In the genomic region with DNA sequence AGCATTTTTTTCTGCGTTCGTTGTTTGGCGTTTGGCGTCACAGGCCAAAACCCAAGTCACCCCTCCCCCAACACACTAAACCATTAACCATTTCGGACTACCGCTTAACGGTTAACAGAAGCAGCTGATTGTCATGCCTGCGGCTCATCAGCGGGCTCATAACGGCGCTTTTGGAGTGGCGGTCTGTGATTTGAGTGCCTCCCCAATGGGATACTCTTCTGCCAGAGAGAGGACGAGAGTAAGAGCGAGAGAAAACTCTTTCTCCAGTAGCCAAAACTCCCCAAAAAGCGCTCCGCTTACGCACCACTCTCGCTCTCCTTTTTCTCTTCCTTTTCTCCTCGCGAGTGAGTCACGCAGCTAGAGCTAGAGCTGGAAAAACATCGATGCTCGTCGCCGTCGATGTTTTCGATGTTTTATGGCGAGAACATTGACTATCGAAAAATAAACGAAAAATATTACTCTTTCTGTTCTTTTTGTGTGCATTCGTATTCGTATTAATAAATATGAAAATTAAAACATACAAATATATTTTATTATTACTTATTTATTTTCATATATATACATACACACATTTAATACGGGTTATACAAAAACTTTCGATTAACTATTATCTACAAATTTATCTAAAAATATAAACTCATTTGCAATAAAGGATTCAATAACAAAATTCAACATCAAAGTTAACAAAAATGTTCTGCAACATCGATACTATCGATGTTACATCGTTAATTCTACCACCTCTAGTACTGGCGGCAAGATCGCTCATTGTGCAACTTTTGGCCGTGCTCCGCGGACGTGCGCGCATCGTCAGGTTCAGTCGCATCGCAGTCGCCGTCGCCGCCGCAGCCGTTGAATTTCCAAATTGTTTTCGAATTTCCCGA, we compare ENCODE assay signal across 5 fruit fly cellular contexts.
TF ChIP-seq lines count a peak whose summit lies in the region.

TSS of gene Grip (plus strand) at position 763 of the 881 bp plus-strand sequence.

- TF ChIP-seq CTCF in whole organism, embryonic (GFP tag; optimal IDR thresholded peaks at IDR 0.05; lab: Kevin White, UChicago) = no peak

TF ChIP-seq in whole organism, adult, 20 proteins besides CTCF, POLR2A, EP300 and RAD21:
- peak; percentile 53 for TF ChIP-seq ovo (GFP tag; optimal IDR thresholded peaks at IDR 0.05; lab: Kevin White, UChicago)
- TF ChIP-seq CG7045 (GFP tag; optimal IDR thresholded peaks at IDR 0.05; lab: Kevin White, UChicago) = no peak
- peak; percentile 20 for TF ChIP-seq pad (GFP tag; optimal IDR thresholded peaks at IDR 0.05; lab: Kevin White, UChicago)

TF ChIP-seq in whole organism, embryonic, 481 proteins besides CTCF, POLR2A, EP300 and RAD21 (continues in another document):
- TF ChIP-seq CG4707 (GFP tag; optimal IDR thresholded peaks at IDR 0.05; lab: Kevin White, UChicago) (no peak), Ada2b (GFP tag; IDR thresholded peaks at IDR 0.05; lab: Robert Waterston, UW) (peak; percentile 5; the same call in 1 of the 2 replicates), Kr (GFP tag; optimal IDR thresholded peaks at IDR 0.05; lab: Kevin White, UChicago) (no peak), row (GFP tag; IDR thresholded peaks at IDR 0.05; lab: Robert Waterston, UW) (peak; percentile 72), sens (GFP tag; lab: Kevin White, UChicago) (peak; percentile 43), ro (GFP tag; IDR thresholded peaks at IDR 0.05; lab: Robert Waterston, UW) (no peak), sens-2 (GFP tag; IDR thresholded peaks at IDR 0.05; lab: Robert Waterston, UW) (no peak), org-1 (GFP tag; optimal IDR thresholded peaks at IDR 0.05; lab: Kevin White, UChicago) (no peak), CG7987 (GFP tag; optimal IDR thresholded peaks at IDR 0.05; lab: Kevin White, UChicago) (no peak), dpn (GFP tag; optimal IDR thresholded peaks at IDR 0.05; lab: Kevin White, UChicago) (peak; percentile 8 to 36), Ravus (GFP tag; IDR thresholded peaks at IDR 0.05; lab: Robert Waterston, UW) (no peak), CG17568 (GFP tag; optimal IDR thresholded peaks at IDR 0.05; lab: Kevin White, UChicago) (no peak), BtbVII (GFP tag; optimal IDR thresholded peaks at IDR 0.05; lab: Kevin White, UChicago) (no peak), CG18011 (GFP tag; optimal IDR thresholded peaks at IDR 0.05; lab: Kevin White, UChicago) (no peak), Spps (tag; optimal IDR thresholded peaks at IDR 0.05; lab: Kevin White, UChicago) (no peak), Blimp-1 (GFP tag; optimal IDR thresholded peaks at IDR 0.05; lab: Kevin White, UChicago) (peak; percentile 40), CG32772 (GFP tag; IDR thresholded peaks at IDR 0.05; lab: Robert Waterston, UW) (no peak), Sox100B (GFP tag; optimal IDR thresholded peaks at IDR 0.05; lab: Kevin White, UChicago) (peak; percentile 48), dmrt11E (tag; optimal IDR thresholded peaks at IDR 0.05; lab: Kevin White, UChicago) (peak; percentile 52), CG18619 (GFP tag; optimal IDR thresholded peaks at IDR 0.05; lab: Kevin White, UChicago) (no peak)

TF ChIP-seq in whole organism, prepupa, 60 proteins besides CTCF, POLR2A, EP300 and RAD21 (continues in another document):
- TF ChIP-seq CG6792 (GFP tag; optimal IDR thresholded peaks at IDR 0.05; lab: Kevin White, UChicago) = no peak
- TF ChIP-seq eg (GFP tag; IDR thresholded peaks at IDR 0.05; lab: Robert Waterston, UW) = 0 out of 3 replicates have a peak, but pooled peaks have one; percentile 21
- TF ChIP-seq Hr38 (GFP tag; optimal IDR thresholded peaks at IDR 0.05; lab: Kevin White, UChicago) = no peak
- peak; percentile 21 for TF ChIP-seq Hr4 (GFP tag; optimal IDR thresholded peaks at IDR 0.05; lab: Kevin White, UChicago)
- no peak for TF ChIP-seq topi (GFP tag; optimal IDR thresholded peaks at IDR 0.05; lab: Kevin White, UChicago)
- no peak for TF ChIP-seq Blimp-1 (GFP tag; optimal IDR thresholded peaks at IDR 0.05; lab: Kevin White, UChicago)
- TF ChIP-seq Met (GFP tag; optimal IDR thresholded peaks at IDR 0.05; lab: Kevin White, UChicago) = peak; percentile 4
- TF ChIP-seq Hr39 (GFP tag; optimal IDR thresholded peaks at IDR 0.05; lab: Kevin White, UChicago) = no peak
- peak; percentile 25 for TF ChIP-seq CG34406 (GFP tag; optimal IDR thresholded peaks at IDR 0.05; lab: Kevin White, UChicago)
- TF ChIP-seq Ets96B (tag; optimal IDR thresholded peaks at IDR 0.05; lab: Kevin White, UChicago) = peak; percentile 20
- TF ChIP-seq CG8319 (GFP tag; optimal IDR thresholded peaks at IDR 0.05; lab: Kevin White, UChicago) = no peak
- TF ChIP-seq CG15336 (GFP tag; IDR thresholded peaks at IDR 0.05; lab: Robert Waterston, UW) = peak; percentile 25
- peak; percentile 30 for TF ChIP-seq CG3032 (tag; optimal IDR thresholded peaks at IDR 0.05; lab: Kevin White, UChicago)
- TF ChIP-seq Smox (GFP tag; optimal IDR thresholded peaks at IDR 0.05; lab: Kevin White, UChicago) = no peak
- TF ChIP-seq fd85E (GFP tag; optimal IDR thresholded peaks at IDR 0.05; lab: Kevin White, UChicago) = no peak
- no peak for TF ChIP-seq CG6854 (GFP tag; optimal IDR thresholded peaks at IDR 0.05; lab: Kevin White, UChicago)
- no peak for TF ChIP-seq cyc (GFP tag; optimal IDR thresholded peaks at IDR 0.05; lab: Kevin White, UChicago)
- TF ChIP-seq CG8119 (GFP tag; IDR thresholded peaks at IDR 0.05; lab: Robert Waterston, UW) = no peak
- peak; percentile 7 for TF ChIP-seq OdsH (GFP tag; optimal IDR thresholded peaks at IDR 0.05; lab: Kevin White, UChicago)
- 0 out of 3 replicates have a peak, but pooled peaks have one; percentile 9 for TF ChIP-seq CG6163 (GFP tag; IDR thresholded peaks at IDR 0.05; lab: Robert Waterston, UW)

TF ChIP-seq in whole organism, pupa, 21 proteins besides CTCF, POLR2A, EP300 and RAD21:
- no peak for TF ChIP-seq CG10348 (GFP tag; IDR thresholded peaks at IDR 0.05; lab: Robert Waterston, UW)
- no peak for TF ChIP-seq fd96Ca (GFP tag; IDR thresholded peaks at IDR 0.05; lab: Robert Waterston, UW)
- TF ChIP-seq Pif1A (GFP tag; optimal IDR thresholded peaks at IDR 0.05; lab: Kevin White, UChicago) = no peak
- no peak for TF ChIP-seq CG9948 (tag; optimal IDR thresholded peaks at IDR 0.05; lab: Kevin White, UChicago)
- peak; percentile 11 for TF ChIP-seq Ets98B (GFP tag; IDR thresholded peaks at IDR 0.05; lab: Robert Waterston, UW)
- TF ChIP-seq CG14655 (GFP tag; optimal IDR thresholded peaks at IDR 0.05; lab: Kevin White, UChicago) = peak; percentile 47
- TF ChIP-seq gl (tag; optimal IDR thresholded peaks at IDR 0.05; lab: Kevin White, UChicago) = no peak
- TF ChIP-seq CG15710 (tag; optimal IDR thresholded peaks at IDR 0.05; lab: Kevin White, UChicago) = peak; percentile 8
- TF ChIP-seq CG32121 (GFP tag; IDR thresholded peaks at IDR 0.05; lab: Robert Waterston, UW) = no peak
- TF ChIP-seq CG17806 (tag; optimal IDR thresholded peaks at IDR 0.05; lab: Kevin White, UChicago) = no peak
- no peak for TF ChIP-seq CG12605 (GFP tag; IDR thresholded peaks at IDR 0.05; lab: Robert Waterston, UW)
- no peak for TF ChIP-seq Pif1B (GFP tag; optimal IDR thresholded peaks at IDR 0.05; lab: Kevin White, UChicago)
- TF ChIP-seq CG8159 (tag; optimal IDR thresholded peaks at IDR 0.05; lab: Kevin White, UChicago) = peak; percentile 16
- no peak for TF ChIP-seq EcR (GFP tag; optimal IDR thresholded peaks at IDR 0.05; lab: Kevin White, UChicago)
- TF ChIP-seq CG4496 (GFP tag; IDR thresholded peaks at IDR 0.05; lab: Robert Waterston, UW) = peak; percentile 13; the same call in 2 of the 3 replicates
- TF ChIP-seq rn (GFP tag; IDR thresholded peaks at IDR 0.05; lab: Robert Waterston, UW) = no peak
- TF ChIP-seq CG13204 (GFP tag; optimal IDR thresholded peaks at IDR 0.05; lab: Kevin White, UChicago) = no peak
- no peak for TF ChIP-seq D1 (tag; optimal IDR thresholded peaks at IDR 0.05; lab: Kevin White, UChicago)
- TF ChIP-seq Snoo (tag; optimal IDR thresholded peaks at IDR 0.05; lab: Kevin White, UChicago) = no peak
- no peak for TF ChIP-seq CG34367 (tag; optimal IDR thresholded peaks at IDR 0.05; lab: Kevin White, UChicago)
- TF ChIP-seq CG8301 (tag; optimal IDR thresholded peaks at IDR 0.05; lab: Kevin White, UChicago) = peak; percentile 10

TF ChIP-seq in whole organism, wandering third instar larva, 38 proteins besides CTCF, POLR2A, EP300 and RAD21:
- TF ChIP-seq HLH106 (tag; optimal IDR thresholded peaks at IDR 0.05; lab: Kevin White, UChicago) = peak; percentile 26
- TF ChIP-seq dl (GFP tag; optimal IDR thresholded peaks at IDR 0.05; lab: Kevin White, UChicago; ENCODE audit: insufficient read depth in 1 of 2, partially characterized antibody in 2 of 2) = peak; percentile 53 to 63
- peak; percentile 28 for TF ChIP-seq Sp1 (GFP tag; optimal IDR thresholded peaks at IDR 0.05; lab: Kevin White, UChicago)
- peak; percentile 2 for TF ChIP-seq rgr (GFP tag; optimal IDR thresholded peaks at IDR 0.05; lab: Kevin White, UChicago)
- peak; percentile 10 for TF ChIP-seq Dif (GFP tag; optimal IDR thresholded peaks at IDR 0.05; lab: Kevin White, UChicago; ENCODE audit: partially characterized antibody)
- no peak for TF ChIP-seq Rel (GFP tag; optimal IDR thresholded peaks at IDR 0.05; lab: Kevin White, UChicago)
- TF ChIP-seq Rel (tag; optimal IDR thresholded peaks at IDR 0.05; lab: Kevin White, UChicago) = no peak
- peak; percentile 38 for TF ChIP-seq woc (GFP tag; optimal IDR thresholded peaks at IDR 0.05; lab: Kevin White, UChicago)
- TF ChIP-seq h (GFP tag; optimal IDR thresholded peaks at IDR 0.05; lab: Kevin White, UChicago) = peak; percentile 5
- TF ChIP-seq fru (GFP tag; optimal IDR thresholded peaks at IDR 0.05; lab: Kevin White, UChicago) = peak; percentile 5
- peak in 1 of 2 experiments; percentile 26 for TF ChIP-seq foxo (GFP tag; optimal IDR thresholded peaks at IDR 0.05; lab: Kevin White, UChicago)
- TF ChIP-seq psq (GFP tag; optimal IDR thresholded peaks at IDR 0.05; lab: Kevin White, UChicago) = peak; percentile 27
- no peak for TF ChIP-seq Vsx2 (GFP tag; optimal IDR thresholded peaks at IDR 0.05; lab: Kevin White, UChicago; ENCODE audit: partially characterized antibody)
- TF ChIP-seq pan (optimal IDR thresholded peaks at IDR 0.05; lab: Kevin White, UChicago) = no peak
- TF ChIP-seq Hnf4 (GFP tag; optimal IDR thresholded peaks at IDR 0.05; lab: Kevin White, UChicago) = peak; percentile 25
- TF ChIP-seq N (GFP tag; optimal IDR thresholded peaks at IDR 0.05; lab: Kevin White, UChicago) = no peak
- TF ChIP-seq Hr83 (GFP tag; optimal IDR thresholded peaks at IDR 0.05; lab: Kevin White, UChicago; ENCODE audit: poor library complexity, severe bottlenecking) = no peak
- peak; percentile 22 for TF ChIP-seq Jra (GFP tag; optimal IDR thresholded peaks at IDR 0.05; lab: Kevin White, UChicago)
